Worm (Caenorhabditis elegans): Measurements from ENCODE around the gene K08F9.1.
"Not testable (repeated sequence)": the region's sequence is repeated elsewhere in the genome, so short reads cannot be mapped to it uniquely, and the experiment has no call there.

ce11 chrV:15168018-15168417, 24.8 kb upstream of the K08F9.1 start:
- not testable (repeated sequence) for TF ChIP-seq ztf-4 (tag; optimal IDR thresholded peaks at IDR 0.05); mdl-1 (tag; optimal IDR thresholded peaks at IDR 0.05); ama-1 (optimal IDR thresholded peaks at IDR 0.05); snpc-4 (tag; optimal IDR thresholded peaks at IDR 0.05); ceh-16 (tag; optimal IDR thresholded peaks at IDR 0.05); lsy-2 (tag; optimal IDR thresholded peaks at IDR 0.05); ztf-11 (tag; optimal IDR thresholded peaks at IDR 0.05); unc-62 (GFP tag; optimal IDR thresholded peaks at IDR 0.05); nhr-237 (tag; optimal IDR thresholded peaks at IDR 0.05); nhr-11 (tag; optimal IDR thresholded peaks at IDR 0.05); fos-1 (tag; optimal IDR thresholded peaks at IDR 0.05); dmd-4 (tag; optimal IDR thresholded peaks at IDR 0.05)

Measured in whole organism, L2 larva.